Fruit fly (Drosophila melanogaster) whole organism, embryonic: Measurements from ENCODE around the gene Fbp1.

Source experiments
- CG12071 ChIP-seq: fragments of 200-800 bp; sonication (Bioruptor generic); optimal IDR thresholded peaks from 3 replicates; lab custom pipeline; 2018; ENCODE audit warnings: missing biosample characterization, mild to moderate bottlenecking, missing genetic modification characterization
- CG1233 ChIP-seq: fragments of 200-800 bp; sonication (Bioruptor generic); optimal IDR thresholded peaks from 4 replicates; lab custom pipeline; 2018; ENCODE audit warnings: missing biosample characterization, mild to moderate bottlenecking, missing genetic modification characterization
- CG14014 ChIP-seq: fragments of 200-800 bp; sonication (Bioruptor generic); IDR thresholded peaks from 2 replicates; pipeline ENCODE4 v1.3.6; 2022; ENCODE audit warnings: missing biosample characterization, missing genetic modification characterization
- CG15601 ChIP-seq: fragments of 200-800 bp; sonication (Bioruptor generic); optimal IDR thresholded peaks from 3 replicates; lab custom pipeline; 2019; ENCODE audit warnings: missing biosample characterization, mild to moderate bottlenecking, missing genetic modification characterization, moderate library complexity
- CG8089 ChIP-seq: fragments of 200-800 bp; sonication (Bioruptor generic); optimal IDR thresholded peaks from 3 replicates; lab custom pipeline; 2016; ENCODE audit warnings: missing biosample characterization, missing genetic modification characterization
- Drgx ChIP-seq: fragments of 200-800 bp; sonication (Bioruptor generic); IDR thresholded peaks from 2 replicates; pipeline ENCODE4 v1.3.6; 2022; ENCODE audit warnings: missing biosample characterization, missing genetic modification characterization
- Elba2 ChIP-seq: fragments of 200-800 bp; sonication (Bioruptor generic); optimal IDR thresholded peaks from 3 replicates; lab custom pipeline; 2016; ENCODE audit warnings: missing biosample characterization, missing genetic modification characterization
- abd-A ChIP-seq: fragments of 200-800 bp; sonication (Bioruptor generic); optimal IDR thresholded peaks from 3 replicates; lab custom pipeline; 2019; ENCODE audit warnings: missing biosample characterization, mild to moderate bottlenecking, missing genetic modification characterization, moderate library complexity
- cg ChIP-seq: fragments of 200-800 bp; sonication (Bioruptor generic); optimal IDR thresholded peaks from 3 replicates; lab custom pipeline; 2019; ENCODE audit warnings: missing biosample characterization, mild to moderate bottlenecking, missing genetic modification characterization, moderate library complexity
- dimm ChIP-seq: fragments of 200-800 bp; sonication (Bioruptor generic); IDR thresholded peaks from 2 replicates; pipeline ENCODE4 v1.3.6; 2022; ENCODE audit warnings: missing biosample characterization, missing genetic modification characterization
- insv ChIP-seq, 2 experiments: fragments of 200-800 bp; sonication (Bioruptor generic); optimal IDR thresholded peaks; 3 replicates each; lab custom pipeline; 2016 to 2018; ENCODE audit warnings: missing biosample characterization in 2 of 2, missing genetic modification characterization in 2 of 2
- kni ChIP-seq: fragments of 200-800 bp; sonication (Bioruptor generic); optimal IDR thresholded peaks from 3 replicates; lab custom pipeline; 2017; ENCODE audit warnings: mild to moderate bottlenecking, missing biosample characterization, missing genetic modification reagents, missing genetic modification characterization
- pum ChIP-seq: fragments of 200-800 bp; sonication (Bioruptor generic); optimal IDR thresholded peaks from 2 replicates; lab custom pipeline; 2016; ENCODE audit warnings: missing biosample characterization, missing genetic modification characterization
- sens ChIP-seq: fragments of 200-800 bp; sonication (Bioruptor generic); peaks from one replicate; lab custom pipeline; 2016; ENCODE audit warnings: missing biosample characterization, missing genetic modification characterization

- no peak for TF ChIP-seq cg (GFP tag; lab: Kevin White, UChicago)
- no peak for TF ChIP-seq abd-A
- no peak for TF ChIP-seq pum (GFP tag; lab: Kevin White, UChicago)
- no peak for TF ChIP-seq insv (GFP tag; optimal IDR thresholded peaks at IDR 0.05; lab: Kevin White, UChicago)
- no peak for TF ChIP-seq CG1233 (GFP tag; lab: Kevin White, UChicago)
- no peak for TF ChIP-seq Drgx (GFP tag; lab: Robert Waterston, UW)
- no peak for TF ChIP-seq Elba2 (GFP tag; lab: Kevin White, UChicago)
- TF ChIP-seq kni (GFP tag; lab: Kevin White, UChicago), result no peak
- no peak for TF ChIP-seq CG8089 (GFP tag; lab: Kevin White, UChicago)
- TF ChIP-seq dimm (GFP tag; lab: Robert Waterston, UW), result no peak
- no peak for TF ChIP-seq CG14014 (GFP tag; lab: Robert Waterston, UW)
- TF ChIP-seq CG12071 (GFP tag; lab: Kevin White, UChicago), result no peak
- no peak for TF ChIP-seq CG15601 (tag; lab: Kevin White, UChicago)
- no peak for TF ChIP-seq sens (GFP tag; lab: Kevin White, UChicago)
Measured at dm6 chr3L:14135496-14135895, 37.6 kb upstream of the Fbp1 start.
